Fruit fly (Drosophila melanogaster): ENCODE data around the gene CG7702.
A peak's percentile ranks its signal among the peaks of the same experiment; 100 is the strongest.

The CG7702 gene

dm6 chr3R:18624541-18624940 is 44.6 kb upstream of the CG7702 start:
- TF ChIP-seq psq (GFP tag; optimal IDR thresholded peaks at IDR 0.05) (no peak), h (GFP tag; optimal IDR thresholded peaks at IDR 0.05) (peak; percentile 17)

- TF ChIP-seq woc (GFP tag; optimal IDR thresholded peaks at IDR 0.05): no peak
- TF ChIP-seq Vsx2 (GFP tag; optimal IDR thresholded peaks at IDR 0.05; ENCODE audit: partially characterized antibody): peak; percentile 48
- TF ChIP-seq Abd-B (GFP tag; optimal IDR thresholded peaks at IDR 0.05): no peak
- TF ChIP-seq HLH106 (tag; optimal IDR thresholded peaks at IDR 0.05): peak; percentile 4
- peak; percentile 93 for TF ChIP-seq Myc (optimal IDR thresholded peaks at IDR 0.05)
- peak; percentile 18 for TF ChIP-seq CrebA (GFP tag; optimal IDR thresholded peaks at IDR 0.05; ENCODE audit: borderline replicate concordance)
These were observed 40.8 kb upstream of the CG7702 start for dm6 chr3R:18628311-18628811.

DNA sequence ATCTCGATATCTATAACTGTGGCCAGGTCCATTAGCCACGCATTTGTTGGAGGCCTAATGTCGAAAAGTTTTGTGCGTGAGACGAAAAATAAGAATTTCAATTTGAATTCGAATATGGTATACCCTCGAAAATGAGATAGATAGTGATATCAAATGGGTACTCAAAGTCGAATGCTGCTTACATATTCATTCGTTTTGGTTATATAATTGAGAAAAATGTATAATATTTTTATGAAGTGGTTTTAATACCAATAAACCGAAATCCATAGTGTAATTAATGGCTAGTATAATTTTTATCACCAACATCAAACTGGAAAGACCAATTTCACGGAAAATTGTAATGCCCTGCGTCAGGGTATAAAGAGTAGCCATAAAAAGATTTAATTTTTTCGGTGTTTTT is 36.1 kb upstream of the CG7702 start:
- TF ChIP-seq h (GFP tag; optimal IDR thresholded peaks at IDR 0.05): peak; percentile 12
- TF ChIP-seq OdsH (GFP tag; optimal IDR thresholded peaks at IDR 0.05): no peak

- peak; percentile 1 for TF ChIP-seq HLH106 (tag; optimal IDR thresholded peaks at IDR 0.05)
- TF ChIP-seq Hr78 (GFP tag; optimal IDR thresholded peaks at IDR 0.05): no peak
These were observed 29.5 kb upstream of the CG7702 start for dm6 chr3R:18639662-18640061.

DNA sequence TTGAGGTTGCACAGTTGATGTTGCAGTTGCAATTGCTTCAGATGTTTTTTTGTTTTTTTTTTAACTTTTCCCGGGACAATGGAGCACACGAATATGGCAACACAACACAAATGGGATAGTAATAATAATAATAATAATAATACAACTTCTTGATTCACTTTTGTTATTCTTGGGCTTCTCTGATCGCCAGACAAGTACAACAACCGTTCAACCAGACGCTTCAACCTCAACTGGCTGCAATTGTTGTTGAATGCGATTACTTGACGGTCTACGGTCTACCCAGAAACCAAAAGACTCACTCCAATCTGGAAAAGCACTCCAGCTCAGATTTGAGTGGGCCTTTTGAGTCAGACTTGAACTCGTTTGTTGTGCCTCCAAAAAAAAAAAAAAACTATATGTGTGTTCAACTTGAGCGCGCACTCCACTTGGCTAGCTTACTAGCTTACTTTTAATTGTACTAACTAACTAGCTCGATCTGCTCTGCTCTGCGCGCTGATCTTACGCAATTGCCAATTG is 27.9 kb upstream of the CG7702 start, which contains the start of gene CG14301:
CG14301 (minus strand) TSS at position 216 of the 516 bp plus-strand sequence.
- TF ChIP-seq woc (GFP tag; optimal IDR thresholded peaks at IDR 0.05) (no peak), OdsH (GFP tag; optimal IDR thresholded peaks at IDR 0.05) (no peak), ey (GFP tag; optimal IDR thresholded peaks at IDR 0.05) (no peak), Sp1 (GFP tag; optimal IDR thresholded peaks at IDR 0.05) (no peak)

DNA sequence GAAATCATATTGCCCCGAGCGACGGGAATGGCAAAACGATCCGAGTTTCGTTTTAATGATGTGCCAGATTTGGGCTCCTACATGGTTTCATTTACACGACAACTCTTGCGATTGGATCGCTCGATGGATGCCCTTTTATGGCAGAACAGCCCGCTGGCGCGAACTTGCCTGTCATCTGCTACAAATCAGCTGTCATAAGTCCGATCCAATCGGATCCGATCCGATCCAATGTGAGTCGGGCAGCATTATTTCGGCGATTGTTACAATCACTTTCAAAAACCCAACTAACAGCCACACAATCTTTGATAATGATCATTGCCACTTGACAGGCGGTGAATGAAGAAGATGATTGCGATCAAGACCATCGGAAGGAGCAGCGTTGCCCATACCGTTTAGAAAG is 25.5 kb upstream of the CG7702 start:
- TF ChIP-seq GATAd (GFP tag; optimal IDR thresholded peaks at IDR 0.05) (no peak), dmrt93B (GFP tag; optimal IDR thresholded peaks at IDR 0.05) (no peak), brk (GFP tag; optimal IDR thresholded peaks at IDR 0.05) (no peak), Abd-B (GFP tag; optimal IDR thresholded peaks at IDR 0.05) (no peak)

dm6 chr3R:18658380-18658944 is 10.7 kb upstream of the CG7702 start:
- TF ChIP-seq GATAd (GFP tag; optimal IDR thresholded peaks at IDR 0.05): no peak
- TF ChIP-seq Dif (GFP tag; optimal IDR thresholded peaks at IDR 0.05; ENCODE audit: partially characterized antibody): peak; percentile 51
- TF ChIP-seq woc (GFP tag; optimal IDR thresholded peaks at IDR 0.05): no peak
- no peak for TF ChIP-seq CG32264 (GFP tag; optimal IDR thresholded peaks at IDR 0.05)
- no peak for TF ChIP-seq Jra (GFP tag; optimal IDR thresholded peaks at IDR 0.05)
- TF ChIP-seq Vsx2 (GFP tag; optimal IDR thresholded peaks at IDR 0.05; ENCODE audit: partially characterized antibody): peak; percentile 96
- TF ChIP-seq pan (optimal IDR thresholded peaks at IDR 0.05): no peak
- TF ChIP-seq Rel (GFP tag; optimal IDR thresholded peaks at IDR 0.05): no peak
- no peak for TF ChIP-seq Rel (tag; optimal IDR thresholded peaks at IDR 0.05)
- TF ChIP-seq dl (GFP tag; optimal IDR thresholded peaks at IDR 0.05; ENCODE audit: insufficient read depth in 1 of 2, partially characterized antibody in 2 of 2): peak in 1 of 2 experiments; percentile 28
- no peak for TF ChIP-seq Hr78 (GFP tag; optimal IDR thresholded peaks at IDR 0.05)
- no peak for TF ChIP-seq OdsH (GFP tag; optimal IDR thresholded peaks at IDR 0.05)
- no peak for TF ChIP-seq sv (GFP tag; optimal IDR thresholded peaks at IDR 0.05)

DNA sequence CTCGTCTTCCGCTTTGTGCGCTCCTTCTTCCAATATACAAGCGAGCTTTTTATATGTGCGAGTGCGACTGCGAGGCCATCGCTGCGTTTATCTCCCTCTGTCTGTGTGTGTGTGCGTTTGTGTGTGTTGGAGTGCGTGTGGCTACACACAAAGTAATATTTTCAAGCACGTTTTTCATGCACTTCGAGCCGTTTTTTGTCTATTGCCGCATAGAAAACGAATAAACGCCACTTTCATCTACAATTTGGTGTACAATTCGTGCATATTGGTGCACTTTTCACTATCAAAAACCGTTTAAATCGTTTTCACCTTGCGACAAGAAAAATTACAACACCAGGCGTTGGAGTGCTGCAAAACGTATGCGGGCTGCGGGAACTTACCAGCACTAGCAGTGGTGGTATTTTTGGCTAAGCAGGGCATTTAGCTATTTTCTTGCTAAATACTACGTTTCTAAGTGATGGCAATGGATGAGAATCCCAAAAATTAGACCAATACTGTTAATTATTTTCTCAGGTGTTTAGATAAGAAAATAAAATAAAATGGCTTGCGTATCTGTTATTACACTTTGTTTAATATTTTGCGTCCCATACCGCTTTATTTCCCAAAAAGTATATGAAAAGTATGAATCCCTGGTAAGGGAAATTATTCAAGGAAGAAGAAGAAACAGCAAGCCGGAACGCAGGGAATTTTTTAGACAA is 10.1 kb upstream of the CG7702 start, which contains the start of the genes CG31224 and CstF64:
CG31224 (minus strand) TSS at position 365 of the 698 bp plus-strand sequence.
CstF64 (plus strand) TSS at position 674 of the 698 bp plus-strand sequence.
- TF ChIP-seq Dfd (GFP tag; optimal IDR thresholded peaks at IDR 0.05) (no peak), Jra (GFP tag; optimal IDR thresholded peaks at IDR 0.05) (peak; percentile 90), Mio (GFP tag; optimal IDR thresholded peaks at IDR 0.05) (peak; percentile 51), HLH106 (tag; optimal IDR thresholded peaks at IDR 0.05) (peak; percentile 84), brk (GFP tag; optimal IDR thresholded peaks at IDR 0.05) (no peak), Hr78 (GFP tag; optimal IDR thresholded peaks at IDR 0.05) (no peak), Myc (optimal IDR thresholded peaks at IDR 0.05) (peak; percentile 97), h (GFP tag; optimal IDR thresholded peaks at IDR 0.05) (peak; percentile 84), rgr (GFP tag; optimal IDR thresholded peaks at IDR 0.05) (peak; percentile 85), fru (GFP tag; optimal IDR thresholded peaks at IDR 0.05) (peak; percentile 85), woc (GFP tag; optimal IDR thresholded peaks at IDR 0.05) (peak; percentile 90), lola (GFP tag; optimal IDR thresholded peaks at IDR 0.05) (no peak), Vsx2 (GFP tag; optimal IDR thresholded peaks at IDR 0.05; ENCODE audit: partially characterized antibody) (no peak), CrebA (GFP tag; optimal IDR thresholded peaks at IDR 0.05; ENCODE audit: borderline replicate concordance) (no peak), pan (optimal IDR thresholded peaks at IDR 0.05) (no peak), Hr83 (GFP tag; optimal IDR thresholded peaks at IDR 0.05; ENCODE audit: poor library complexity, severe bottlenecking) (no peak), Rel (GFP tag; optimal IDR thresholded peaks at IDR 0.05) (no peak), Rel (tag; optimal IDR thresholded peaks at IDR 0.05) (peak; percentile 63), GATAd (GFP tag; optimal IDR thresholded peaks at IDR 0.05) (peak; percentile 84), foxo (GFP tag; optimal IDR thresholded peaks at IDR 0.05) (peak; percentile 30 to 88), usp (GFP tag; optimal IDR thresholded peaks at IDR 0.05) (no peak), tai (GFP tag; optimal IDR thresholded peaks at IDR 0.05) (no peak)

All from whole organism, wandering third instar larva.